Worm (Caenorhabditis elegans) whole organism, L1 larva: ENCODE measurements around the gene F21D12.3.

Source experiments
- C16A3.4 ChIP-seq: fragments of 150-350 bp; optimal IDR thresholded peaks from 2 replicates; lab custom pipeline; 2014; ENCODE audit warnings: missing biosample characterization, missing genetic modification characterization
- C34B4.2 ChIP-seq: sonication (generic microtip); optimal IDR thresholded peaks from 2 replicates; lab custom pipeline; 2017; ENCODE audit warnings: mild to moderate bottlenecking, missing genetic modification characterization, missing compliant biosample characterization
- F16B12.6 ChIP-seq: fragments of 150-350 bp; optimal IDR thresholded peaks from 2 replicates; lab custom pipeline; 2014; ENCODE audit warnings: missing biosample characterization, missing genetic modification characterization
- aly-2 ChIP-seq: fragments of 150-350 bp; optimal IDR thresholded peaks from 2 replicates; lab custom pipeline; 2014; ENCODE audit warnings: missing biosample characterization, missing genetic modification characterization
- ceh-8 ChIP-seq: fragments of 200-800 bp; sonication (Bioruptor generic); optimal IDR thresholded peaks from 2 replicates; lab custom pipeline; 2018; ENCODE audit warnings: mild to moderate bottlenecking, missing genetic modification characterization, moderate library complexity, missing compliant biosample characterization
- ceh-82 ChIP-seq, 3 experiments: fragments of 150-350 bp in 1 of 3; sonication (generic microtip) in 2 of 3; optimal IDR thresholded peaks; 2 replicates each; lab custom pipeline; 2014 to 2017; ENCODE audit warnings: missing biosample characterization in 3 of 3, missing genetic modification characterization in 3 of 3
- ceh-88 ChIP-seq: fragments of 200-800 bp; sonication (Bioruptor generic); IDR thresholded peaks from 2 replicates; pipeline ENCODE4 v1.3.6; 2022; ENCODE audit warnings: missing genetic modification characterization, missing compliant biosample characterization
- ceh-90 ChIP-seq: sonication (generic microtip); optimal IDR thresholded peaks from 2 replicates; lab custom pipeline; 2016; ENCODE audit warnings: missing genetic modification characterization, missing compliant biosample characterization
- ces-1 ChIP-seq: fragments of 150-350 bp; optimal IDR thresholded peaks from 2 replicates; lab custom pipeline; 2014; ENCODE audit warnings: missing biosample characterization, missing genetic modification reagents, missing genetic modification characterization
- dpl-1 ChIP-seq, 3 experiments: fragments of 150-350 bp in 2 of 3; sonication (generic microtip) in 1 of 3; optimal IDR thresholded peaks; 2 replicates each; lab custom pipeline; 2014 to 2017; ENCODE audit warnings: missing biosample characterization in 3 of 3, missing genetic modification characterization in 3 of 3, missing genetic modification reagents in 3 of 3
- dsc-1 ChIP-seq: sonication (generic microtip); optimal IDR thresholded peaks from 2 replicates; lab custom pipeline; 2016; ENCODE audit warnings: mild to moderate bottlenecking, missing genetic modification characterization, missing compliant biosample characterization
- egl-13 ChIP-seq: sonication (generic microtip); optimal IDR thresholded peaks from 2 replicates; lab custom pipeline; 2016; ENCODE audit warnings: missing genotype, missing genetic modification reagents, missing genetic modification characterization, missing compliant biosample characterization
- elt-2 ChIP-seq: sonication (generic microtip); optimal IDR thresholded peaks from 2 replicates; lab custom pipeline; 2016; ENCODE audit warnings: missing genetic modification characterization, mild to moderate bottlenecking, inconsistent platforms, missing compliant biosample characterization, missing genetic modification reagents
- elt-3 ChIP-seq, 6 experiments: fragments of 150-350 bp in 1 of 6; sonication (generic microtip); optimal IDR thresholded peaks; 2 replicates each; lab custom pipeline; 2017 to 2018; ENCODE audit warnings: missing biosample characterization in 6 of 6, missing genetic modification characterization in 6 of 6, inconsistent platforms in 1 of 6
- grh-1 ChIP-seq: fragments of 200-800 bp; sonication (Bioruptor generic); IDR thresholded peaks from 2 replicates; pipeline ENCODE4 v1.3.6; 2022; ENCODE audit warnings: missing genetic modification reagents, missing genetic modification characterization, missing compliant biosample characterization
- hlh-17 ChIP-seq: fragments of 200-800 bp; sonication (Bioruptor generic); optimal IDR thresholded peaks from 2 replicates; lab custom pipeline; 2018; ENCODE audit warnings: missing genetic modification characterization, mild to moderate bottlenecking, missing compliant biosample characterization, moderate library complexity, borderline replicate concordance
- hlh-4 ChIP-seq: sonication (generic microtip); optimal IDR thresholded peaks from 2 replicates; lab custom pipeline; 2016; ENCODE audit warnings: mild to moderate bottlenecking, missing genetic modification characterization, missing compliant biosample characterization
- hpl-2 ChIP-seq: fragments of 150-350 bp; optimal IDR thresholded peaks from 2 replicates; lab custom pipeline; 2014; ENCODE audit warnings: missing biosample characterization, missing genetic modification reagents, missing genetic modification characterization
- irx-1 ChIP-seq: sonication (generic microtip); optimal IDR thresholded peaks from 2 replicates; lab custom pipeline; 2016; ENCODE audit warnings: missing genetic modification characterization, missing compliant biosample characterization
- isw-1 ChIP-seq: fragments of 200-800 bp; sonication (Bioruptor generic); IDR thresholded peaks from 2 replicates; pipeline ENCODE4 v1.3.6; 2022; ENCODE audit warnings: missing genetic modification characterization, missing compliant biosample characterization
- lin-15B ChIP-seq: fragments of 150-350 bp; sonication (generic microtip); optimal IDR thresholded peaks from 3 replicates; lab custom pipeline; 2014; ENCODE audit warnings: missing biosample characterization, missing genetic modification characterization
- lin-35 ChIP-seq, 2 experiments: fragments of 150-350 bp; optimal IDR thresholded peaks; 2 replicates each; lab custom pipeline; 2014; ENCODE audit warnings: missing biosample characterization in 2 of 2, missing genetic modification characterization in 2 of 2, missing genetic modification reagents in 2 of 2
- lin-39 ChIP-seq: fragments of 150-350 bp; optimal IDR thresholded peaks from 2 replicates; lab custom pipeline; 2014; ENCODE audit warnings: missing biosample characterization, missing genetic modification reagents, missing genetic modification characterization
- lir-3 ChIP-seq: sonication (generic microtip); optimal IDR thresholded peaks from 2 replicates; lab custom pipeline; 2016; ENCODE audit warnings: mild to moderate bottlenecking, missing genetic modification characterization, moderate library complexity, missing compliant biosample characterization; ENCODE audit not compliant: poor library complexity
- lsy-2 ChIP-seq, 2 experiments: fragments of 150-350 bp; optimal IDR thresholded peaks; 2 replicates each; lab custom pipeline; 2014; ENCODE audit warnings: missing biosample characterization in 2 of 2, missing genetic modification characterization in 2 of 2
- mab-9 ChIP-seq: fragments of 200-800 bp; sonication (Bioruptor generic); IDR thresholded peaks from 2 replicates; pipeline ENCODE4 v1.3.6; 2022; ENCODE audit warnings: missing genetic modification reagents, missing genetic modification characterization, missing compliant biosample characterization
- mep-1 ChIP-seq: fragments of 150-350 bp; optimal IDR thresholded peaks from 2 replicates; lab custom pipeline; 2014; ENCODE audit warnings: missing biosample characterization, missing genetic modification characterization
- nhr-11 ChIP-seq: fragments of 150-350 bp; optimal IDR thresholded peaks from 2 replicates; lab custom pipeline; 2014; ENCODE audit warnings: missing biosample characterization, missing genetic modification characterization
- nhr-19 ChIP-seq: fragments of 200-800 bp; sonication (Bioruptor generic); conservative IDR thresholded peaks from 2 replicates; pipeline ENCODE4 v1.3.6; 2022; ENCODE audit warnings: missing genetic modification characterization, missing compliant biosample characterization
- nhr-20 ChIP-seq: sonication (generic microtip); optimal IDR thresholded peaks from 2 replicates; lab custom pipeline; 2016; ENCODE audit warnings: mild to moderate bottlenecking, missing genetic modification characterization, missing compliant biosample characterization
- nhr-28 ChIP-seq: fragments of 150-350 bp; optimal IDR thresholded peaks from 2 replicates; lab custom pipeline; 2014; ENCODE audit warnings: missing biosample characterization, missing genetic modification characterization
- nhr-47 ChIP-seq: sonication (generic microtip); optimal IDR thresholded peaks from 2 replicates; lab custom pipeline; 2016; ENCODE audit warnings: mild to moderate bottlenecking, missing genetic modification characterization, moderate library complexity, missing compliant biosample characterization
- nhr-71 ChIP-seq: sonication (generic microtip); optimal IDR thresholded peaks from 2 replicates; lab custom pipeline; 2016; ENCODE audit warnings: mild to moderate bottlenecking, missing genetic modification characterization, moderate library complexity, missing compliant biosample characterization
- nhr-76 ChIP-seq: sonication (generic microtip); optimal IDR thresholded peaks from 2 replicates; lab custom pipeline; 2017; ENCODE audit warnings: missing biosample characterization, missing genetic modification characterization
- nhr-77 ChIP-seq: fragments of 150-350 bp; optimal IDR thresholded peaks from 2 replicates; lab custom pipeline; 2014; ENCODE audit warnings: missing biosample characterization, missing genetic modification characterization
- nhr-84 ChIP-seq: sonication (generic microtip); optimal IDR thresholded peaks from 2 replicates; lab custom pipeline; 2017; ENCODE audit warnings: missing biosample characterization, missing genetic modification characterization
- nhr-85 ChIP-seq: sonication (generic microtip); peaks from one replicate; lab custom pipeline; 2016; ENCODE audit warnings: missing genetic modification characterization, inconsistent platforms, missing compliant biosample characterization
- nhr-90 ChIP-seq: sonication (generic microtip); optimal IDR thresholded peaks from 2 replicates; lab custom pipeline; 2016; ENCODE audit warnings: mild to moderate bottlenecking, missing genetic modification characterization, missing compliant biosample characterization; ENCODE audit not compliant: poor library complexity
- pax-3 ChIP-seq: fragments of 200-800 bp; sonication (Bioruptor generic); optimal IDR thresholded peaks from 2 replicates; lab custom pipeline; 2018; ENCODE audit warnings: mild to moderate bottlenecking, missing genetic modification characterization, moderate library complexity, missing compliant biosample characterization
- pqm-1 ChIP-seq: sonication (generic microtip); optimal IDR thresholded peaks from 3 replicates; lab custom pipeline; 2017; ENCODE audit warnings: missing biosample characterization, missing genetic modification characterization
- rnt-1 ChIP-seq: sonication (generic microtip); optimal IDR thresholded peaks from 2 replicates; lab custom pipeline; 2016; ENCODE audit warnings: mild to moderate bottlenecking, missing genetic modification characterization, moderate library complexity, missing compliant biosample characterization
- snu-23 ChIP-seq: sonication (generic microtip); optimal IDR thresholded peaks from 2 replicates; lab custom pipeline; 2016; ENCODE audit warnings: missing genetic modification characterization, missing compliant biosample characterization
- sox-4 ChIP-seq: sonication (generic microtip); optimal IDR thresholded peaks from 2 replicates; lab custom pipeline; 2016; ENCODE audit warnings: missing genetic modification characterization, missing compliant biosample characterization
- sptf-1 ChIP-seq: fragments of 150-350 bp; optimal IDR thresholded peaks from 2 replicates; lab custom pipeline; 2014; ENCODE audit warnings: missing biosample characterization, missing genetic modification characterization
- sup-37 ChIP-seq: fragments of 200-800 bp; sonication (Bioruptor generic); optimal IDR thresholded peaks from 2 replicates; lab custom pipeline; 2018; ENCODE audit warnings: mild to moderate bottlenecking, missing genetic modification characterization, missing compliant biosample characterization
- swsn-7 ChIP-seq: sonication (generic microtip); optimal IDR thresholded peaks from 2 replicates; lab custom pipeline; 2016; ENCODE audit warnings: missing genetic modification characterization, missing compliant biosample characterization
- tbx-2 ChIP-seq: sonication (generic microtip); optimal IDR thresholded peaks from 2 replicates; lab custom pipeline; 2016; ENCODE audit warnings: missing genetic modification characterization, missing compliant biosample characterization
- unc-30 ChIP-seq: sonication (generic microtip); optimal IDR thresholded peaks from 2 replicates; lab custom pipeline; 2017; ENCODE audit warnings: missing biosample characterization, missing genetic modification characterization
- unc-86 ChIP-seq: sonication (generic microtip); optimal IDR thresholded peaks from 2 replicates; lab custom pipeline; 2016; ENCODE audit warnings: missing genetic modification characterization, missing compliant biosample characterization
- ztf-11 ChIP-seq, 2 experiments: sonication (generic microtip); optimal IDR thresholded peaks; 2 replicates each; lab custom pipeline; 2016 to 2017; ENCODE audit warnings: missing genetic modification characterization in 2 of 2, missing biosample characterization in 1 of 2, missing compliant biosample characterization in 1 of 2
- ztf-4 ChIP-seq: fragments of 150-350 bp; optimal IDR thresholded peaks from 2 replicates; lab custom pipeline; 2014; ENCODE audit warnings: missing biosample characterization, missing genetic modification characterization

F21D12.3 gene

DNA sequence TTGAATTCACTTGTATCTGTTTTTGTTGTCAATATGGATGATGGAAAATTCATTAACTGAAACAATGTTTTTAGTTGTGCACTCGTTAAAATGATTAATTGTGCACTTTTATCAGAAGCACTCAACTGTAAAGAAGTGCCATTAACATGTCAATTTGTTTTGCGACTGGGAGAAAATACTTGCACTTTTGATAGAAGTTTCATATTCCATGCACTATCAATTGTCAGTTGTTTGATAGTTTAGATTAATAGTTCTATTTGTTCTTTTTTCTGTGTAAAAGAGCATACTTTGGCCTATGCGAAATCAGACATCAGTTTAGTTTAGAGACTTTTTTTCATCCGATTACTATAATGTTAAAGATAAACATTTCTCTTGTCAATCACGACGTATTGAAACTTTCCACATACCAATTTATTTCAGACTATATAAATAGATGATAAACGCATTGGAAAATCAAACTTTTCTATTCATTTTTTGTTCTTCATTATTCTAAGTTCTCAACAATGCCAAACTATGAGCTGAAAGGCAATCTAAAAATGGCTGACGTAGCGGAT, 33.8 kb downstream of the F21D12.3 start, which contains the start of gene C30G12.2:
Gene C30G12.2, plus strand, starts transcription at position 504 of the 554 bp plus-strand sequence.
- peak; percentile 61 for TF ChIP-seq elt-2 (tag; lab: Kevin White, UChicago)
- no peak for TF ChIP-seq pqm-1 (tag; lab: Kevin White, UChicago)

DNA sequence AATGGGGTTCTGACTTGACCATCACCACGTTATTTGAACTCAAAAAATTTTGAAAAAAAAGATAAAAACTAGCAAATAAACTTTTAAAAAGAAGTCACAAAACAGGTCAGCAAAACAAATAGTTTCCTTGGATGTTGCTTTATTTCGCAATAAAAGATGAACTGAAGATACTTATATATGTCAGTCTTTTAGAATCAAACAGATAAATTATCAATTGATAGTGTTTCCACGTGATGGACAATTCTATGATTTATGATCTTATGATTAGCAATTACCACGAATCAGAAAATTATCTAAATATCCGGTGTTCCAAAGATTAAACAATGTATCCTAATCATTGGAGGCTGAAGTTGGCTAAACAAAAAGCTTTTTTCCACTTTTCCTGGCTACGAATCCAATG, 36.1 kb downstream of the F21D12.3 start:
- no peak for TF ChIP-seq hpl-2 (GFP tag; lab: Kevin White, UChicago)
- TF ChIP-seq nhr-85 (tag; lab: Kevin White, UChicago): peak; percentile 77
- TF ChIP-seq lir-3 (tag; lab: Kevin White, UChicago): no peak
- no peak for TF ChIP-seq pax-3 (tag; lab: Kevin White, UChicago)
- TF ChIP-seq hlh-4: no peak
- no peak for TF ChIP-seq nhr-71
- no peak for TF ChIP-seq ceh-82 (tag; optimal IDR thresholded peaks at IDR 0.05; lab: Kevin White, UChicago)
- TF ChIP-seq nhr-76 (tag; lab: Kevin White, UChicago): no peak
- no peak for TF ChIP-seq tbx-2 (tag; lab: Kevin White, UChicago)
- no peak for TF ChIP-seq snu-23 (GFP tag; lab: Kevin White, UChicago)
- no peak for TF ChIP-seq ztf-11 (tag; optimal IDR thresholded peaks at IDR 0.05; lab: Kevin White, UChicago)
- TF ChIP-seq lin-35 (GFP tag; optimal IDR thresholded peaks at IDR 0.05; lab: Kevin White, UChicago): peak in 1 of 2 experiments; percentile 57
- no peak for TF ChIP-seq F16B12.6 (tag; lab: Kevin White, UChicago)
- TF ChIP-seq nhr-90 (tag; lab: Kevin White, UChicago): peak; percentile 47
- no peak for TF ChIP-seq unc-30 (tag; lab: Kevin White, UChicago)
- TF ChIP-seq nhr-84: no peak
- TF ChIP-seq elt-3 (tag; optimal IDR thresholded peaks at IDR 0.05; lab: Kevin White, UChicago): peak in 5 of 6 experiments; percentile 50 to 97 (median 72)
- no peak for TF ChIP-seq lin-15B
- TF ChIP-seq egl-13 (tag; lab: Kevin White, UChicago): no peak
- no peak for TF ChIP-seq nhr-47 (tag; lab: Kevin White, UChicago)
- TF ChIP-seq nhr-11: no peak
- TF ChIP-seq mab-9: no peak
- no peak for TF ChIP-seq ztf-4
- no peak for TF ChIP-seq C34B4.2 (tag; lab: Kevin White, UChicago)
- no peak for TF ChIP-seq lsy-2 (tag; optimal IDR thresholded peaks at IDR 0.05; lab: Kevin White, UChicago)
- TF ChIP-seq ceh-90: no peak
- TF ChIP-seq aly-2 (tag; lab: Kevin White, UChicago): no peak
- TF ChIP-seq lin-39: no peak
- TF ChIP-seq ces-1 (GFP tag; lab: Kevin White, UChicago): no peak
- no peak for TF ChIP-seq hlh-17 (GFP tag; lab: Kevin White, UChicago)
- TF ChIP-seq nhr-19: peak; percentile 47
- TF ChIP-seq sup-37 (GFP tag; lab: Kevin White, UChicago): no peak
- no peak for TF ChIP-seq irx-1 (tag; lab: Kevin White, UChicago)
- no peak for TF ChIP-seq nhr-28
- TF ChIP-seq isw-1 (GFP tag; lab: Robert Waterston, UW): no peak
- no peak for TF ChIP-seq unc-86 (tag; lab: Kevin White, UChicago)
- no peak for TF ChIP-seq rnt-1 (tag; lab: Kevin White, UChicago)
- TF ChIP-seq elt-2 (tag; lab: Kevin White, UChicago): peak; percentile 53
- TF ChIP-seq C16A3.4 (tag; lab: Kevin White, UChicago): peak; percentile 8
- no peak for TF ChIP-seq sox-4
- no peak for TF ChIP-seq nhr-77 (tag; lab: Kevin White, UChicago)
- no peak for TF ChIP-seq ceh-88 (GFP tag; lab: Robert Waterston, UW)
- no peak for TF ChIP-seq dpl-1 (GFP tag; optimal IDR thresholded peaks at IDR 0.05; lab: Kevin White, UChicago)
- no peak for TF ChIP-seq grh-1
- peak; percentile 68 for TF ChIP-seq nhr-20 (tag; lab: Kevin White, UChicago)
- no peak for TF ChIP-seq ceh-8
- TF ChIP-seq mep-1: no peak
- no peak for TF ChIP-seq sptf-1 (tag; lab: Kevin White, UChicago)
- no peak for TF ChIP-seq dsc-1 (tag; lab: Kevin White, UChicago)
- no peak for TF ChIP-seq swsn-7 (tag; lab: Kevin White, UChicago)
